Fruit fly (Drosophila melanogaster): ENCODE data around the gene Sdr.
A peak's percentile ranks its signal among the peaks of the same experiment; 100 is the strongest.

Gene Sdr

dm6 chr3R:14879207-14879863 is 39.1 kb upstream of the Sdr start, which contains the start of gene CG3631 (continued):
- 0 out of 4 replicates have a peak, but pooled peaks have one; percentile 31 for TF ChIP-seq Dll (GFP tag; IDR thresholded peaks at IDR 0.05; ENCODE audit: partially characterized antibody)
- no peak for TF ChIP-seq ash1 (GFP tag; optimal IDR thresholded peaks at IDR 0.05)
- no peak for TF ChIP-seq dysf (GFP tag; IDR thresholded peaks at IDR 0.05)
- no peak for TF ChIP-seq gce (GFP tag; IDR thresholded peaks at IDR 0.05)
- peak; percentile 38 for TF ChIP-seq Elba2 (GFP tag; optimal IDR thresholded peaks at IDR 0.05)
- TF ChIP-seq CG8388 (GFP tag; optimal IDR thresholded peaks at IDR 0.05), result no peak
- no peak for TF ChIP-seq shn (GFP tag; optimal IDR thresholded peaks at IDR 0.05)
- TF ChIP-seq CG3163 (GFP tag; optimal IDR thresholded peaks at IDR 0.05), result no peak
- TF ChIP-seq CG2712 (tag; optimal IDR thresholded peaks at IDR 0.05), result no peak
- no peak for TF ChIP-seq Trl (optimal IDR thresholded peaks at IDR 0.05)
- TF ChIP-seq Trl (GFP tag; optimal IDR thresholded peaks at IDR 0.05), result no peak
- TF ChIP-seq CG1603 (tag; optimal IDR thresholded peaks at IDR 0.05), result peak; percentile 50
- no peak for TF ChIP-seq CG6654 (GFP tag; optimal IDR thresholded peaks at IDR 0.05)
- TF ChIP-seq sna (GFP tag; IDR thresholded peaks at IDR 0.05; ENCODE audit: partially characterized antibody), result 0 out of 2 replicates have a peak, but pooled peaks have one; percentile 14
- TF ChIP-seq MTF-1 (GFP tag; optimal IDR thresholded peaks at IDR 0.05; ENCODE audit: borderline replicate concordance), result no peak
- no peak for TF ChIP-seq CG9609 (GFP tag; optimal IDR thresholded peaks at IDR 0.05)
- TF ChIP-seq CG14667 (GFP tag; IDR thresholded peaks at IDR 0.05), result no peak
- TF ChIP-seq CG33213 (GFP tag; optimal IDR thresholded peaks at IDR 0.05), result no peak
- TF ChIP-seq Fer1 (GFP tag; optimal IDR thresholded peaks at IDR 0.05), result no peak
- TF ChIP-seq ap (GFP tag; IDR thresholded peaks at IDR 0.05), result no peak
- no peak for TF ChIP-seq CG30403 (GFP tag; optimal IDR thresholded peaks at IDR 0.05)
- TF ChIP-seq esg (GFP tag; conservative IDR thresholded peaks at IDR 0.05), result no peak
- no peak for TF ChIP-seq CG7987 (GFP tag; optimal IDR thresholded peaks at IDR 0.05)
- TF ChIP-seq grau (tag; optimal IDR thresholded peaks at IDR 0.05), result no peak
- TF ChIP-seq tll (GFP tag; optimal IDR thresholded peaks at IDR 0.05), result no peak
- TF ChIP-seq CG11695 (GFP tag; IDR thresholded peaks at IDR 0.05), result no peak
- no peak for TF ChIP-seq ERR (GFP tag; optimal IDR thresholded peaks at IDR 0.05)
- no peak for TF ChIP-seq Dbx (GFP tag; IDR thresholded peaks at IDR 0.05)
- TF ChIP-seq dpn (GFP tag; optimal IDR thresholded peaks at IDR 0.05), result no peak
- no peak for TF ChIP-seq sens-2 (GFP tag; IDR thresholded peaks at IDR 0.05)
- no peak for TF ChIP-seq peb (GFP tag; IDR thresholded peaks at IDR 0.05)
- no peak for TF ChIP-seq nerfin-2 (GFP tag; IDR thresholded peaks at IDR 0.05; ENCODE audit: partially characterized antibody)
- peak; percentile 95 for TF ChIP-seq Dp (GFP tag; optimal IDR thresholded peaks at IDR 0.05)
- no peak for TF ChIP-seq CG15011 (GFP tag; optimal IDR thresholded peaks at IDR 0.05)
- no peak for TF ChIP-seq Kr (GFP tag; optimal IDR thresholded peaks at IDR 0.05)
- TF ChIP-seq pros (GFP tag; optimal IDR thresholded peaks at IDR 0.05), result no peak
- TF ChIP-seq CG14860 (GFP tag; IDR thresholded peaks at IDR 0.05; ENCODE audit: partially characterized antibody), result no peak
- no peak for TF ChIP-seq H15 (GFP tag; IDR thresholded peaks at IDR 0.05)
- TF ChIP-seq danr (GFP tag; IDR thresholded peaks at IDR 0.05), result no peak
- no peak for TF ChIP-seq CG1832 (GFP tag; optimal IDR thresholded peaks at IDR 0.05)
- no peak for TF ChIP-seq CG17186 (GFP tag; optimal IDR thresholded peaks at IDR 0.05)
- peak; percentile 81 for TF ChIP-seq CG17385 (GFP tag; optimal IDR thresholded peaks at IDR 0.05)
- no peak for TF ChIP-seq CG11398 (GFP tag; optimal IDR thresholded peaks at IDR 0.05)
- TF ChIP-seq CrebB (tag; optimal IDR thresholded peaks at IDR 0.05), result no peak
- TF ChIP-seq NfI (GFP tag; optimal IDR thresholded peaks at IDR 0.05), result no peak
- no peak for TF ChIP-seq CG14441 (GFP tag; IDR thresholded peaks at IDR 0.05)
- TF ChIP-seq ttk (GFP tag; IDR thresholded peaks at IDR 0.05), result no peak
- TF ChIP-seq Hr39 (optimal IDR thresholded peaks at IDR 0.05), result no peak
- TF ChIP-seq Hey (tag; optimal IDR thresholded peaks at IDR 0.05), result no peak
- TF ChIP-seq Adf1 (GFP tag; IDR thresholded peaks at IDR 0.05), result no peak
- peak; percentile 7 for TF ChIP-seq Sry-δ (GFP tag; optimal IDR thresholded peaks at IDR 0.05)

Measured in whole organism, embryonic.